Fruit fly (Drosophila melanogaster) whole organism, pupa: ENCODE data around the gene CG17593.

Experiments used
- CG10348 ChIP-seq: fragments of 200-800 bp; sonication (Bioruptor generic); IDR thresholded peaks from 2 replicates; pipeline ENCODE4 v1.3.6; 2022; ENCODE audit warnings: missing biosample characterization, missing genetic modification characterization
- CG12605 ChIP-seq: fragments of 200-800 bp; sonication (Bioruptor generic); IDR thresholded peaks from 2 replicates; pipeline ENCODE4 v1.3.6; 2022; ENCODE audit warnings: missing biosample characterization, missing genetic modification characterization
- CG13204 ChIP-seq: fragments of 200-800 bp; sonication (Bioruptor generic); optimal IDR thresholded peaks from 2 replicates; lab custom pipeline; 2018; ENCODE audit warnings: missing biosample characterization, mild to moderate bottlenecking, missing genetic modification characterization, moderate library complexity
- CG14655 ChIP-seq: fragments of 200-800 bp; sonication (Bioruptor generic); optimal IDR thresholded peaks from 3 replicates; lab custom pipeline; 2017; ENCODE audit warnings: mild to moderate bottlenecking, missing biosample characterization, missing genetic modification reagents, missing genetic modification characterization
- CG15710 ChIP-seq: fragments of 200-800 bp; sonication (Bioruptor generic); optimal IDR thresholded peaks from 2 replicates; lab custom pipeline; 2018; ENCODE audit warnings: missing biosample characterization, mild to moderate bottlenecking, missing genetic modification characterization, moderate library complexity
- CG17806 ChIP-seq: fragments of 200-800 bp; sonication (Bioruptor generic); optimal IDR thresholded peaks from 2 replicates; lab custom pipeline; 2018; ENCODE audit warnings: missing biosample characterization, mild to moderate bottlenecking, missing genetic modification characterization, moderate library complexity
- CG32121 ChIP-seq: fragments of 200-800 bp; sonication (Bioruptor generic); IDR thresholded peaks from 2 replicates; pipeline ENCODE4 v1.3.6; 2022; ENCODE audit warnings: missing biosample characterization, missing genetic modification characterization
- CG34367 ChIP-seq: fragments of 200-800 bp; sonication (Bioruptor generic); optimal IDR thresholded peaks from 2 replicates; lab custom pipeline; 2018; ENCODE audit warnings: missing biosample characterization, mild to moderate bottlenecking, missing genetic modification characterization
- CG4496 ChIP-seq: fragments of 200-800 bp; sonication (Bioruptor generic); IDR thresholded peaks from 3 replicates; pipeline ENCODE4 v1.3.6; 2022; ENCODE audit warnings: missing biosample characterization, missing genetic modification characterization
- CG8159 ChIP-seq: fragments of 200-800 bp; sonication (Bioruptor generic); optimal IDR thresholded peaks from 3 replicates; lab custom pipeline; 2018; ENCODE audit warnings: missing biosample characterization, mild to moderate bottlenecking, missing genetic modification characterization, moderate library complexity
- CG8301 ChIP-seq: fragments of 200-800 bp; sonication (Bioruptor generic); optimal IDR thresholded peaks from 2 replicates; lab custom pipeline; 2018; ENCODE audit warnings: missing biosample characterization, mild to moderate bottlenecking, missing genetic modification characterization
- CG9948 ChIP-seq: fragments of 200-800 bp; sonication (Bioruptor generic); optimal IDR thresholded peaks from 2 replicates; lab custom pipeline; 2018; ENCODE audit warnings: missing biosample characterization, mild to moderate bottlenecking, missing genetic modification characterization, moderate library complexity
- D1 ChIP-seq: fragments of 200-800 bp; sonication (Bioruptor generic); optimal IDR thresholded peaks from 2 replicates; lab custom pipeline; 2018; ENCODE audit warnings: missing biosample characterization, mild to moderate bottlenecking, missing genetic modification characterization, moderate library complexity
- EcR ChIP-seq: fragments of 200-800 bp; sonication (Bioruptor generic); optimal IDR thresholded peaks from 3 replicates; lab custom pipeline; 2019; ENCODE audit warnings: missing biosample characterization, missing genetic modification characterization, mild to moderate bottlenecking, moderate library complexity, missing genetic modification reagents
- Ets98B ChIP-seq: fragments of 200-800 bp; sonication (Bioruptor generic); IDR thresholded peaks from 2 replicates; pipeline ENCODE4 v1.3.6; 2022; ENCODE audit warnings: missing biosample characterization, missing genetic modification characterization
- Pif1A ChIP-seq: fragments of 200-800 bp; sonication (Bioruptor generic); optimal IDR thresholded peaks from 3 replicates; lab custom pipeline; 2016; ENCODE audit warnings: missing biosample characterization, missing genetic modification characterization
- Pif1B ChIP-seq: fragments of 200-800 bp; sonication (Bioruptor generic); optimal IDR thresholded peaks from 3 replicates; lab custom pipeline; 2016; ENCODE audit warnings: missing biosample characterization, missing genetic modification characterization
- Snoo ChIP-seq: fragments of 200-800 bp; sonication (Bioruptor generic); optimal IDR thresholded peaks from 3 replicates; lab custom pipeline; 2017; ENCODE audit warnings: missing biosample characterization, mild to moderate bottlenecking, missing genetic modification characterization, inconsistent platforms
- fd96Ca ChIP-seq: fragments of 200-800 bp; sonication (Bioruptor generic); IDR thresholded peaks from 3 replicates; pipeline ENCODE4 v1.3.6; 2022; ENCODE audit warnings: missing biosample characterization, missing genetic modification characterization
- gl ChIP-seq: fragments of 200-800 bp; sonication (Bioruptor generic); optimal IDR thresholded peaks from 2 replicates; lab custom pipeline; 2018; ENCODE audit warnings: missing biosample characterization, mild to moderate bottlenecking, missing genetic modification characterization
- rn ChIP-seq: fragments of 200-800 bp; sonication (Bioruptor generic); IDR thresholded peaks from 2 replicates; pipeline ENCODE4 v1.3.6; 2022; ENCODE audit warnings: missing biosample characterization, missing genetic modification characterization

The CG17593 gene

DNA sequence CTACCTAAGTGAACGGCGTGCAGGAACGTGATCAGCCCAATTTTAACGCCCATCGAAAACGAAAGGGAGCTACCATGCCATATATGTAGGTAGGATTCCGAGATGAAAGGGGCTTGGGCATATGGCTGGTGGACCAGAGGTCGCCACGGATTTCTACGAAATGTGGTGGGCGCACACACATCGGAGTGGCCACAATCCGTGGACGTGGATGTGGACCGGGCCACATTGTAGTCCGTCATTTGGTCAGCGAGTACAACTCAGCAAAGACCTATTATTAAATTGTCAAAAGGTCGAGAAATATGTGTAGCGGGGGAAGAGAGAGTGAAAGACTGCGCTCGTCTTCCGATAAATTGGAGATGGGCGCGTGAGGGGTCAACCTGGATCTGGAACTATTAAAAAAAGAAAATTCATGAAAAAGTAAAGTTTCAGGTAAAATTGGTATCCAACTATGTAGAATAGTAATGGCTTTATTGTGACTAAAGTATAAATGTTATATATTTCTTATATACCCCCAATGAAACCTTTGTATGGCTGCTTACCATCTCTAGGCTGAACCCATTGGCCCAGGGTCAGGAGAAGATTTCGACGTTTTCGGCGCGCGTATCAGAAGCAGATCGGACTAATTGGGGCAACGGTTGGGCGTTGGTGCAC is 40.9 kb downstream of the CG17593 start:
- TF ChIP-seq CG8159, result no peak
- no peak for TF ChIP-seq CG13204
- no peak for TF ChIP-seq gl (tag; lab: Kevin White, UChicago)
- no peak for TF ChIP-seq CG12605 (GFP tag; lab: Robert Waterston, UW)
- TF ChIP-seq Ets98B (GFP tag; lab: Robert Waterston, UW), result no peak
- TF ChIP-seq Pif1A (GFP tag; lab: Kevin White, UChicago), result no peak
- TF ChIP-seq CG34367, result no peak

DNA sequence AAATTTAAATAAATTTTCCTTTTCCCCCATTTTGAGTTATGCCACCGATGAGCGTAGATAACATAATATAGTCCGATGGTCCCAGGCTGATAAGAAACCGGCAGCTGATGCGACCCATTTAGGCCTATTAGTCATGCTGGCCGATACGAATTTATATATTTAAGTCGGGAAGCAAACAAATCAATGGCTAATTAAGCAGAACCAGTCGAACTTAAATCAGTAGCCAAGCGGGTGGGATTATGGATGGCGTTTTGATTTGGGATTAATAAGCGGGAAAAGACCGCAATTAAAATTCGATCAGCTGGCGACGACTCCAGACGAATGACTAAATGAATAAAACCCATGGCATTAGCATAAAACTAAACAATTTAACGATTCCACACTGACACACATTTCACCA is 42.3 kb downstream of the CG17593 start:
- no peak for TF ChIP-seq Ets98B (GFP tag; lab: Robert Waterston, UW)
- no peak for TF ChIP-seq rn (GFP tag; lab: Robert Waterston, UW)
- no peak for TF ChIP-seq CG17806 (tag; lab: Kevin White, UChicago)
- TF ChIP-seq CG12605 (GFP tag; lab: Robert Waterston, UW), result no peak
- TF ChIP-seq CG32121 (GFP tag; lab: Robert Waterston, UW), result no peak
- TF ChIP-seq CG8301 (tag; lab: Kevin White, UChicago), result no peak
- no peak for TF ChIP-seq CG8159
- TF ChIP-seq Snoo (tag; lab: Kevin White, UChicago), result no peak
- no peak for TF ChIP-seq fd96Ca
- TF ChIP-seq CG15710, result no peak
- TF ChIP-seq CG34367, result no peak
- TF ChIP-seq CG13204, result no peak
- TF ChIP-seq Pif1B (GFP tag; lab: Kevin White, UChicago), result no peak

dm6 chr2L:3557471-3557870 is 42.8 kb downstream of the CG17593 start:
- TF ChIP-seq CG10348 (no peak), CG34367 (peak; percentile 55), Pif1B (GFP tag; lab: Kevin White, UChicago) (peak; percentile 57), CG17806 (tag; lab: Kevin White, UChicago) (peak; percentile 57), Ets98B (GFP tag; lab: Robert Waterston, UW) (no peak), CG13204 (peak; percentile 17), CG8301 (tag; lab: Kevin White, UChicago) (peak; percentile 37), CG4496 (0 out of 3 replicates have a peak, but pooled peaks have one; percentile 37), CG8159 (peak; percentile 66), CG14655 (GFP tag; lab: Kevin White, UChicago) (peak; percentile 57), CG9948 (tag; lab: Kevin White, UChicago) (peak; percentile 55), CG15710 (peak; percentile 67), Pif1A (GFP tag; lab: Kevin White, UChicago) (peak; percentile 66), gl (tag; lab: Kevin White, UChicago) (peak; percentile 29), CG32121 (GFP tag; lab: Robert Waterston, UW) (no peak), fd96Ca (no peak), CG12605 (GFP tag; lab: Robert Waterston, UW) (no peak), Snoo (tag; lab: Kevin White, UChicago) (no peak), D1 (no peak), rn (GFP tag; lab: Robert Waterston, UW) (no peak), EcR (peak; percentile 23)

dm6 chr2L:3558299-3558698 is 43.6 kb downstream of the CG17593 start:
- TF ChIP-seq CG9948 (tag; lab: Kevin White, UChicago) (peak; percentile 39), fd96Ca (no peak), Snoo (tag; lab: Kevin White, UChicago) (no peak), CG8159 (peak; percentile 61), CG17806 (tag; lab: Kevin White, UChicago) (peak; percentile 50), CG34367 (peak; percentile 12)

dm6 chr2L:3559647-3560046 is 45.0 kb downstream of the CG17593 start:
- TF ChIP-seq CG32121 (GFP tag; lab: Robert Waterston, UW), result no peak
- TF ChIP-seq CG14655 (GFP tag; lab: Kevin White, UChicago), result no peak
- peak; percentile 76 for TF ChIP-seq CG8159
- no peak for TF ChIP-seq Snoo (tag; lab: Kevin White, UChicago)
- TF ChIP-seq D1, result no peak
- TF ChIP-seq CG17806 (tag; lab: Kevin White, UChicago), result no peak
- TF ChIP-seq CG4496, result no peak
- no peak for TF ChIP-seq gl (tag; lab: Kevin White, UChicago)
- TF ChIP-seq CG9948 (tag; lab: Kevin White, UChicago), result peak; percentile 23
- no peak for TF ChIP-seq rn (GFP tag; lab: Robert Waterston, UW)
- peak; percentile 51 for TF ChIP-seq CG15710
- TF ChIP-seq Pif1A (GFP tag; lab: Kevin White, UChicago), result no peak
- TF ChIP-seq CG13204, result no peak
- TF ChIP-seq, all 21 proteins: peak for 3

DNA sequence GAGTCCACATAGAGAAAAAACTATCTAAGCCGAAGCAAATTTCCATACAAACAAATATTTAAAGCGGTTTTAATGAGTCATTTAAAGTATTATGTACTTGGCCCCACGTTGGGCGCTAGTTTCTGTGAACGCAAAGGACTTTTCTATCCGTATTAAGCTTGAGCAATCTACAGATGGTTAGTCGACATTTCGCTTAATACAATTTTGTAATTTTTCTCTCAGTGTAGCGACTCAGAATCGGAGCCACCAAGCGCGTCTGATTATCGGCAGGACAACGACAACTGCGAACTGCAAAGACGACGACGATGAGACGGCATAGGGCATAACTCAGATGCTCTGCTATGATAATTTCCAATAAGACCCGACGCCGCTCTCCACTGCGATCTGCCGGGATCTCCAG is 47.8 kb downstream of the CG17593 start:
- TF ChIP-seq CG34367 (peak; percentile 50), CG12605 (GFP tag; lab: Robert Waterston, UW) (no peak), Pif1A (GFP tag; lab: Kevin White, UChicago) (peak; percentile 29), gl (tag; lab: Kevin White, UChicago) (no peak), CG17806 (tag; lab: Kevin White, UChicago) (peak; percentile 62), rn (GFP tag; lab: Robert Waterston, UW) (no peak), CG13204 (peak; percentile 27), D1 (no peak), Pif1B (GFP tag; lab: Kevin White, UChicago) (peak; percentile 9), CG14655 (GFP tag; lab: Kevin White, UChicago) (peak; percentile 60), CG15710 (peak; percentile 67), Snoo (tag; lab: Kevin White, UChicago) (no peak), CG9948 (tag; lab: Kevin White, UChicago) (peak; percentile 62), EcR (no peak), CG32121 (GFP tag; lab: Robert Waterston, UW) (no peak), fd96Ca (peak; percentile 44; the same call in 1 of the 3 replicates), CG10348 (no peak), CG8159 (peak; percentile 68), Ets98B (GFP tag; lab: Robert Waterston, UW) (no peak), CG4496 (no peak), CG8301 (tag; lab: Kevin White, UChicago) (peak; percentile 50)
